Fruit fly (Drosophila melanogaster) whole organism, embryonic: ENCODE measurements around the gene CG13108.

ENCODE experiments used
- BEAF-32 ChIP-seq: fragments of 200-800 bp; sonication (Bioruptor generic); optimal IDR thresholded peaks from 3 replicates; lab custom pipeline; 2017; ENCODE audit warnings: missing biosample characterization, missing genetic modification characterization, mild to moderate bottlenecking, moderate library complexity, missing genetic modification reagents
- CG14860 ChIP-seq: fragments of 200-800 bp; sonication (Bioruptor generic); IDR thresholded peaks from 3 replicates; pipeline ENCODE4 v1.3.6; 2022; ENCODE audit warnings: missing biosample characterization, missing genetic modification characterization; ENCODE audit not compliant: partially characterized antibody
- CG1603 ChIP-seq: fragments of 200-800 bp; sonication (Bioruptor generic); optimal IDR thresholded peaks from 2 replicates; lab custom pipeline; 2019; ENCODE audit warnings: missing biosample characterization, mild to moderate bottlenecking, missing genetic modification characterization, moderate library complexity
- CG17186 ChIP-seq: fragments of 200-800 bp; sonication (Bioruptor generic); optimal IDR thresholded peaks from 3 replicates; lab custom pipeline; 2017; ENCODE audit warnings: missing biosample characterization, missing genetic modification reagents, missing genetic modification characterization
- CG18599 ChIP-seq: fragments of 200-800 bp; sonication (Bioruptor generic); optimal IDR thresholded peaks from 3 replicates; lab custom pipeline; 2017; ENCODE audit warnings: missing biosample characterization, missing genetic modification characterization, mild to moderate bottlenecking, moderate library complexity, missing genetic modification reagents
- CG31441 ChIP-seq: fragments of 200-800 bp; sonication (Bioruptor generic); IDR thresholded peaks from 2 replicates; pipeline ENCODE4 v1.3.6; 2022; ENCODE audit warnings: missing biosample characterization, missing genetic modification characterization
- CG34376 ChIP-seq: fragments of 200-800 bp; sonication (Bioruptor generic); optimal IDR thresholded peaks from 2 replicates; lab custom pipeline; 2018; ENCODE audit warnings: missing biosample characterization, mild to moderate bottlenecking, missing genetic modification characterization
- CG4424 ChIP-seq: fragments of 200-800 bp; sonication (Bioruptor generic); optimal IDR thresholded peaks from 3 replicates; lab custom pipeline; 2016; ENCODE audit warnings: missing biosample characterization, missing genetic modification characterization
- CG5180 ChIP-seq: fragments of 200-800 bp; sonication (Bioruptor generic); optimal IDR thresholded peaks from 3 replicates; lab custom pipeline; 2017; ENCODE audit warnings: missing biosample characterization, missing genetic modification characterization, mild to moderate bottlenecking, moderate library complexity, missing genetic modification reagents
- CG5245 ChIP-seq: fragments of 200-800 bp; sonication (Bioruptor generic); optimal IDR thresholded peaks from 3 replicates; lab custom pipeline; 2016; ENCODE audit warnings: missing biosample characterization, missing genetic modification characterization
- CG6791 ChIP-seq: fragments of 200-800 bp; sonication (Bioruptor generic); IDR thresholded peaks from 3 replicates; pipeline ENCODE4 v1.3.6; 2022; ENCODE audit warnings: missing biosample characterization, missing genetic modification characterization; ENCODE audit not compliant: partially characterized antibody
- CG6813 ChIP-seq: fragments of 200-800 bp; sonication (Bioruptor generic); optimal IDR thresholded peaks from 2 replicates; lab custom pipeline; 2017; ENCODE audit warnings: missing biosample characterization, missing genetic modification characterization, mild to moderate bottlenecking, moderate library complexity, missing genetic modification reagents
- CG7271 ChIP-seq: fragments of 200-800 bp; sonication (Bioruptor generic); optimal IDR thresholded peaks from 2 replicates; lab custom pipeline; 2018; ENCODE audit warnings: missing biosample characterization, mild to moderate bottlenecking, missing genetic modification characterization, moderate library complexity
- Dp ChIP-seq: fragments of 200-800 bp; sonication (Bioruptor generic); optimal IDR thresholded peaks from 2 replicates; lab custom pipeline; 2018; ENCODE audit warnings: missing biosample characterization, mild to moderate bottlenecking, missing genetic modification characterization, moderate library complexity
- Fer3 ChIP-seq: fragments of 200-800 bp; sonication (Bioruptor generic); optimal IDR thresholded peaks from 2 replicates; lab custom pipeline; 2018; ENCODE audit warnings: missing biosample characterization, mild to moderate bottlenecking, missing genetic modification characterization, moderate library complexity
- Hr78 ChIP-seq, 2 experiments: fragments of 200-800 bp in 1 of 2; fragments of >200 bp in 1 of 2; sonication (Bioruptor generic) in 1 of 2; optimal IDR thresholded peaks; 2 replicates each; lab custom pipeline; 2017 to 2019; ENCODE audit warnings: missing biosample characterization in 2 of 2, missing genetic modification characterization in 2 of 2, mild to moderate bottlenecking in 1 of 2, moderate library complexity in 1 of 2
- Kr ChIP-seq: fragments of 200-800 bp; sonication (Bioruptor generic); optimal IDR thresholded peaks from 2 replicates; lab custom pipeline; 2017; ENCODE audit warnings: missing biosample characterization, mild to moderate bottlenecking, missing genetic modification characterization
- Lim3 ChIP-seq: fragments of 200-800 bp; sonication (Bioruptor generic); IDR thresholded peaks from 2 replicates; pipeline ENCODE4 v1.3.6; 2022; ENCODE audit warnings: missing biosample characterization, missing genetic modification characterization
- Mad ChIP-seq: fragments of 200-800 bp; sonication (Bioruptor generic); optimal IDR thresholded peaks from 2 replicates; lab custom pipeline; 2016; ENCODE audit warnings: missing biosample characterization, missing genetic modification characterization
- Myb ChIP-seq: fragments of 200-800 bp; sonication (Bioruptor generic); optimal IDR thresholded peaks from 2 replicates; lab custom pipeline; 2016; ENCODE audit warnings: missing biosample characterization, missing genetic modification characterization
- Oli ChIP-seq: fragments of 200-800 bp; sonication (Bioruptor generic); optimal IDR thresholded peaks from 2 replicates; lab custom pipeline; 2018; ENCODE audit warnings: missing biosample characterization, mild to moderate bottlenecking, missing genetic modification characterization, moderate library complexity
- Opbp ChIP-seq: fragments of 200-800 bp; sonication (Bioruptor generic); IDR thresholded peaks from 3 replicates; pipeline ENCODE4 v1.3.6; 2022; ENCODE audit warnings: missing biosample characterization, missing genetic modification characterization; ENCODE audit not compliant: partially characterized antibody
- Ptx1 ChIP-seq: fragments of 200-800 bp; sonication (Bioruptor generic); IDR thresholded peaks from 2 replicates; pipeline ENCODE4 v1.3.6; 2022; ENCODE audit warnings: missing biosample characterization, missing genetic modification characterization
- Ravus ChIP-seq: fragments of 200-800 bp; sonication (Bioruptor generic); IDR thresholded peaks from 2 replicates; pipeline ENCODE4 v1.3.6; 2022; ENCODE audit warnings: missing biosample characterization, missing genetic modification characterization
- Taf1 ChIP-seq: fragments of 200-800 bp; sonication (Bioruptor generic); IDR thresholded peaks from 2 replicates; pipeline ENCODE4 v1.3.6; 2022; ENCODE audit warnings: missing biosample characterization, missing genetic modification characterization
- ase ChIP-seq: fragments of 200-800 bp; sonication (Bioruptor generic); IDR thresholded peaks from 3 replicates; pipeline ENCODE4 v1.3.6; 2022; ENCODE audit warnings: missing biosample characterization, missing genetic modification characterization
- az2 ChIP-seq: fragments of 200-800 bp; sonication (Bioruptor generic); optimal IDR thresholded peaks from 3 replicates; lab custom pipeline; 2016; ENCODE audit warnings: missing biosample characterization, missing genetic modification characterization
- bbx ChIP-seq: fragments of 200-800 bp; sonication (Bioruptor generic); IDR thresholded peaks from 2 replicates; pipeline ENCODE4 v1.3.6; 2022; ENCODE audit warnings: missing biosample characterization, missing genetic modification characterization; ENCODE audit not compliant: partially characterized antibody
- bowl ChIP-seq: fragments of 200-800 bp; sonication (Bioruptor generic); IDR thresholded peaks from 2 replicates; pipeline ENCODE4 v1.3.6; 2022; ENCODE audit warnings: missing biosample characterization, missing genetic modification characterization
- ci ChIP-seq: fragments of 200-800 bp; sonication (Bioruptor generic); IDR thresholded peaks from 3 replicates; pipeline ENCODE4 v1.3.6; 2022; ENCODE audit warnings: missing biosample characterization, missing genetic modification characterization
- cwo ChIP-seq: fragments of 200-800 bp; sonication (Bioruptor generic); optimal IDR thresholded peaks from 3 replicates; lab custom pipeline; 2017; ENCODE audit warnings: missing biosample characterization, missing genetic modification characterization, mild to moderate bottlenecking, moderate library complexity, missing genetic modification reagents
- dmrt99B ChIP-seq: fragments of 200-800 bp; sonication (Bioruptor generic); optimal IDR thresholded peaks from 2 replicates; lab custom pipeline; 2018; ENCODE audit warnings: missing biosample characterization, mild to moderate bottlenecking, missing genetic modification characterization, moderate library complexity
- esg ChIP-seq: fragments of 200-800 bp; sonication (Bioruptor generic); conservative IDR thresholded peaks from 2 replicates; pipeline ENCODE4 v1.3.6; 2022; ENCODE audit warnings: missing biosample characterization, missing genetic modification characterization
- eve ChIP-seq, 2 experiments: fragments of >200 bp; optimal IDR thresholded peaks; 2 replicates each; lab custom pipeline; 2017; ENCODE audit warnings: missing biosample characterization in 2 of 2, missing genetic modification characterization in 2 of 2
- exex ChIP-seq: fragments of 200-800 bp; sonication (Bioruptor generic); optimal IDR thresholded peaks from 4 replicates; lab custom pipeline; 2018; ENCODE audit warnings: missing biosample characterization, mild to moderate bottlenecking, missing genetic modification characterization, moderate library complexity
- fru ChIP-seq: fragments of >200 bp; optimal IDR thresholded peaks from 2 replicates; lab custom pipeline; 2017
- gem ChIP-seq: fragments of 200-800 bp; sonication (Bioruptor generic); optimal IDR thresholded peaks from 2 replicates; lab custom pipeline; 2019; ENCODE audit warnings: missing biosample characterization, mild to moderate bottlenecking, missing genetic modification characterization, moderate library complexity
- grn ChIP-seq: fragments of 200-800 bp; sonication (Bioruptor generic); optimal IDR thresholded peaks from 3 replicates; lab custom pipeline; 2017; ENCODE audit warnings: missing biosample characterization, missing genetic modification characterization
- gt ChIP-seq: fragments of 200-800 bp; sonication (Bioruptor generic); IDR thresholded peaks from 2 replicates; pipeline ENCODE4 v1.3.6; 2022; ENCODE audit warnings: missing biosample characterization, missing genetic modification characterization
- h ChIP-seq: fragments of >200 bp; optimal IDR thresholded peaks from 2 replicates; lab custom pipeline; 2017
- hth ChIP-seq: fragments of >200 bp; optimal IDR thresholded peaks from 2 replicates; lab custom pipeline; 2017; ENCODE audit warnings: inconsistent platforms
- jigr1 ChIP-seq: fragments of 200-800 bp; sonication (Bioruptor generic); IDR thresholded peaks from 3 replicates; pipeline ENCODE4 v1.3.6; 2022; ENCODE audit warnings: missing biosample characterization, missing genetic modification characterization
- odd ChIP-seq: fragments of 200-800 bp; sonication (Bioruptor generic); optimal IDR thresholded peaks from 2 replicates; lab custom pipeline; 2017; ENCODE audit warnings: missing biosample characterization, mild to moderate bottlenecking, missing genetic modification characterization
- pum ChIP-seq: fragments of 200-800 bp; sonication (Bioruptor generic); optimal IDR thresholded peaks from 2 replicates; lab custom pipeline; 2016; ENCODE audit warnings: missing biosample characterization, missing genetic modification characterization
- ranshi ChIP-seq: fragments of 200-800 bp; sonication (Bioruptor generic); IDR thresholded peaks from 2 replicates; pipeline ENCODE4 v1.3.6; 2022; ENCODE audit warnings: missing biosample characterization, missing genetic modification characterization
- sima ChIP-seq: fragments of 200-800 bp; sonication (Bioruptor generic); optimal IDR thresholded peaks from 2 replicates; lab custom pipeline; 2016; ENCODE audit warnings: missing biosample characterization, missing genetic modification characterization
- sisA ChIP-seq: fragments of 200-800 bp; sonication (Bioruptor generic); IDR thresholded peaks from 2 replicates; pipeline ENCODE4 v1.3.6; 2022; ENCODE audit warnings: missing biosample characterization, missing genetic modification characterization
- stwl ChIP-seq: fragments of 200-800 bp; sonication (Bioruptor generic); optimal IDR thresholded peaks from 3 replicates; lab custom pipeline; 2018; ENCODE audit warnings: missing biosample characterization, mild to moderate bottlenecking, missing genetic modification characterization, moderate library complexity
- tll ChIP-seq, 2 experiments: fragments of 200-800 bp in 1 of 2; fragments of >200 bp in 1 of 2; sonication (Bioruptor generic) in 1 of 2; optimal IDR thresholded peaks; 2 replicates each; lab custom pipeline; 2017 to 2019; ENCODE audit warnings: missing biosample characterization in 2 of 2, missing genetic modification characterization in 2 of 2, mild to moderate bottlenecking in 1 of 2, moderate library complexity in 1 of 2
- vvl ChIP-seq: fragments of 200-800 bp; sonication (Bioruptor generic); IDR thresholded peaks from 2 replicates; pipeline ENCODE4 v1.3.6; 2022; ENCODE audit warnings: missing biosample characterization, missing genetic modification characterization
- wek ChIP-seq: fragments of 200-800 bp; sonication (Bioruptor generic); optimal IDR thresholded peaks from 3 replicates; lab custom pipeline; 2018; ENCODE audit warnings: missing biosample characterization, mild to moderate bottlenecking, missing genetic modification characterization, moderate library complexity

Gene CG13108

DNA sequence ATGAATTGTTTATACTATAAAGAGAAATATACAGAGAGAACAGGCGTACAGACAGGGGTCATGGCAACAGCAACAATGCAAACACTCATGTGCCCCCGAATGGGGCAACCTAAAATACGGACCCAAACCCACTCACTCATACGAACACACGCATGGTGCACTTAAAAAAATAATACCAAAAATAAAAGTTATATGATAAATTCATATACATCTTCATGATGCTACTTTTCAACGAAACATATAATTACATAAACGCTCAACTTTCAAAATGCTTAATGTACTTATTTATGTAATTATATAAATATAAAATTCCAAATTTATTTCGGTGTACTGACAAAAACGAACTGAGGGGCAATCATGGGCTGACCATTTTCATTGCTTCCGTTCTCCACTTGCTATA is 30.9 kb upstream of the CG13108 start (continued):
- TF ChIP-seq Dp = no peak
- TF ChIP-seq CG7271 = peak; percentile 31
- peak; percentile 78 for TF ChIP-seq ci (GFP tag; lab: Robert Waterston, UW)
- peak; percentile 11 for TF ChIP-seq exex (tag; lab: Kevin White, UChicago)
- TF ChIP-seq Mad (GFP tag; lab: Kevin White, UChicago) = peak; percentile 2
- peak; percentile 86 for TF ChIP-seq dmrt99B
- no peak for TF ChIP-seq fru (lab: Kevin White, UChicago)
- peak; percentile 36 for TF ChIP-seq CG5180 (GFP tag; lab: Kevin White, UChicago)
- peak; percentile 57; the same call in 1 of the 2 replicates for TF ChIP-seq gt (GFP tag; lab: Robert Waterston, UW)
- peak; percentile 73 for TF ChIP-seq Fer3 (tag; lab: Kevin White, UChicago)
- peak; percentile 77 for TF ChIP-seq ranshi (GFP tag; lab: Robert Waterston, UW)
- TF ChIP-seq stwl (tag; lab: Kevin White, UChicago) = peak; percentile 43
- TF ChIP-seq pum = no peak
- no peak; the same call in 1 of the 2 replicates for TF ChIP-seq sisA (GFP tag; lab: Robert Waterston, UW)
- TF ChIP-seq CG34376 (GFP tag; lab: Kevin White, UChicago) = no peak
- TF ChIP-seq CG31441 = peak; percentile 93
- TF ChIP-seq wek (GFP tag; lab: Kevin White, UChicago) = no peak
- peak in 1 of 2 experiments; percentile 79 for TF ChIP-seq eve (GFP tag; optimal IDR thresholded peaks at IDR 0.05; lab: Kevin White, UChicago)
- no peak for TF ChIP-seq bbx (GFP tag; lab: Robert Waterston, UW)
- TF ChIP-seq hth (lab: Kevin White, UChicago) = no peak
- TF ChIP-seq cwo (GFP tag; lab: Kevin White, UChicago) = peak; percentile 54
- no peak for TF ChIP-seq BEAF-32 (GFP tag; lab: Kevin White, UChicago)
- no peak for TF ChIP-seq Opbp
- peak; percentile 88 for TF ChIP-seq vvl (GFP tag; lab: Robert Waterston, UW)
- TF ChIP-seq CG18599 (GFP tag; lab: Kevin White, UChicago) = peak; percentile 71
- no peak for TF ChIP-seq CG6791 (GFP tag; lab: Robert Waterston, UW)
- TF ChIP-seq gem (tag; lab: Kevin White, UChicago) = peak; percentile 91
- peak; percentile 11 for TF ChIP-seq CG1603 (tag; lab: Kevin White, UChicago)
- TF ChIP-seq Lim3 (GFP tag; lab: Robert Waterston, UW) = no peak
- no peak for TF ChIP-seq jigr1 (GFP tag; lab: Robert Waterston, UW)
- peak; percentile 74 for TF ChIP-seq Ptx1 (GFP tag; lab: Robert Waterston, UW)
- no peak for TF ChIP-seq Taf1
- TF ChIP-seq Ravus (GFP tag; lab: Robert Waterston, UW) = no peak
- peak; percentile 51 for TF ChIP-seq CG5245
- TF ChIP-seq grn (GFP tag; lab: Kevin White, UChicago) = no peak
- peak; percentile 78 for TF ChIP-seq Oli (tag; lab: Kevin White, UChicago)
- TF ChIP-seq ase (GFP tag; lab: Robert Waterston, UW) = no peak
- no peak for TF ChIP-seq Kr (GFP tag; lab: Kevin White, UChicago)
- TF ChIP-seq sima = no peak
- TF ChIP-seq esg (GFP tag; lab: Robert Waterston, UW) = peak; percentile 67
- no peak for TF ChIP-seq CG14860 (GFP tag; lab: Robert Waterston, UW)
- TF ChIP-seq CG17186 (GFP tag; lab: Kevin White, UChicago) = peak; percentile 7
- peak in 1 of 2 experiments; percentile 79 for TF ChIP-seq Hr78 (GFP tag; optimal IDR thresholded peaks at IDR 0.05; lab: Kevin White, UChicago)
- TF ChIP-seq az2 = peak; percentile 74
- peak; percentile 44 for TF ChIP-seq odd
- TF ChIP-seq CG4424 = peak; percentile 78
- no peak for TF ChIP-seq Myb (GFP tag; lab: Kevin White, UChicago)
- peak; percentile 63 for TF ChIP-seq CG6813 (GFP tag; lab: Kevin White, UChicago)
- TF ChIP-seq tll (GFP tag; optimal IDR thresholded peaks at IDR 0.05; lab: Kevin White, UChicago) = no peak
- no peak for TF ChIP-seq bowl
- no peak for TF ChIP-seq h (lab: Kevin White, UChicago)
